Fruit fly (Drosophila melanogaster): ENCODE measurements around the gene Fbxl7.

Fbxl7 gene

dm6 chr3R:15973488-15973975, 52.8 kb downstream of the Fbxl7 start:
- no peak for TF ChIP-seq CG32121 (GFP tag; IDR thresholded peaks at IDR 0.05)
- TF ChIP-seq CG34367 (tag; optimal IDR thresholded peaks at IDR 0.05), result no peak
- TF ChIP-seq Snoo (tag; optimal IDR thresholded peaks at IDR 0.05), result no peak
- TF ChIP-seq CG14655 (GFP tag; optimal IDR thresholded peaks at IDR 0.05), result peak; percentile 24
- TF ChIP-seq gl (tag; optimal IDR thresholded peaks at IDR 0.05), result no peak
- no peak for TF ChIP-seq rn (GFP tag; IDR thresholded peaks at IDR 0.05)
- TF ChIP-seq CG13204 (GFP tag; optimal IDR thresholded peaks at IDR 0.05), result no peak
- TF ChIP-seq Pif1B (GFP tag; optimal IDR thresholded peaks at IDR 0.05), result no peak

- TF ChIP-seq CG8159 (tag; optimal IDR thresholded peaks at IDR 0.05) (no peak), fd96Ca (GFP tag; IDR thresholded peaks at IDR 0.05) (no peak), CG34367 (tag; optimal IDR thresholded peaks at IDR 0.05) (peak; percentile 68), CG9948 (tag; optimal IDR thresholded peaks at IDR 0.05) (peak; percentile 79), D1 (tag; optimal IDR thresholded peaks at IDR 0.05) (no peak), CG13204 (GFP tag; optimal IDR thresholded peaks at IDR 0.05) (peak; percentile 64), EcR (GFP tag; optimal IDR thresholded peaks at IDR 0.05) (no peak), gl (tag; optimal IDR thresholded peaks at IDR 0.05) (peak; percentile 37), CG17806 (tag; optimal IDR thresholded peaks at IDR 0.05) (peak; percentile 74), CG12605 (GFP tag; IDR thresholded peaks at IDR 0.05) (no peak), CG4496 (GFP tag; IDR thresholded peaks at IDR 0.05) (no peak), CG8301 (tag; optimal IDR thresholded peaks at IDR 0.05) (peak; percentile 87), Ets98B (GFP tag; IDR thresholded peaks at IDR 0.05) (no peak), Snoo (tag; optimal IDR thresholded peaks at IDR 0.05) (peak; percentile 71), CG10348 (GFP tag; IDR thresholded peaks at IDR 0.05) (no peak), Pif1A (GFP tag; optimal IDR thresholded peaks at IDR 0.05) (peak; percentile 86), Pif1B (GFP tag; optimal IDR thresholded peaks at IDR 0.05) (peak; percentile 75), CG15710 (tag; optimal IDR thresholded peaks at IDR 0.05) (peak; percentile 76), rn (GFP tag; IDR thresholded peaks at IDR 0.05) (no peak), CG32121 (GFP tag; IDR thresholded peaks at IDR 0.05) (no peak), CG14655 (GFP tag; optimal IDR thresholded peaks at IDR 0.05) (peak; percentile 83)
These were observed 53.5 kb downstream of the Fbxl7 start for dm6 chr3R:15974235-15974634.

dm6 chr3R:15975170-15975569, 54.5 kb downstream of the Fbxl7 start:
- TF ChIP-seq CG32121 (GFP tag; IDR thresholded peaks at IDR 0.05), result no peak
- no peak for TF ChIP-seq Pif1B (GFP tag; optimal IDR thresholded peaks at IDR 0.05)
- no peak for TF ChIP-seq Snoo (tag; optimal IDR thresholded peaks at IDR 0.05)
- TF ChIP-seq CG9948 (tag; optimal IDR thresholded peaks at IDR 0.05), result no peak
- no peak for TF ChIP-seq rn (GFP tag; IDR thresholded peaks at IDR 0.05)
- TF ChIP-seq gl (tag; optimal IDR thresholded peaks at IDR 0.05), result no peak
- TF ChIP-seq EcR (GFP tag; optimal IDR thresholded peaks at IDR 0.05), result no peak
- no peak for TF ChIP-seq CG34367 (tag; optimal IDR thresholded peaks at IDR 0.05)
- TF ChIP-seq CG14655 (GFP tag; optimal IDR thresholded peaks at IDR 0.05), result no peak
- no peak for TF ChIP-seq CG17806 (tag; optimal IDR thresholded peaks at IDR 0.05)
- TF ChIP-seq Ets98B (GFP tag; IDR thresholded peaks at IDR 0.05), result no peak
- no peak for TF ChIP-seq CG4496 (GFP tag; IDR thresholded peaks at IDR 0.05)
- TF ChIP-seq Pif1A (GFP tag; optimal IDR thresholded peaks at IDR 0.05), result no peak
- TF ChIP-seq CG15710 (tag; optimal IDR thresholded peaks at IDR 0.05), result no peak
- no peak for TF ChIP-seq fd96Ca (GFP tag; IDR thresholded peaks at IDR 0.05)

Measured in whole organism, pupa.